Fruit fly (Drosophila melanogaster) S2 (cell line): ENCODE results near the gene CG31029.

Experiments
- CG8478 ChIP-seq: fragments of >200 bp; optimal IDR thresholded peaks from 2 replicates; lab custom pipeline; 2018
- CTCF ChIP-seq, 2 experiments: fragments of >200 bp; optimal IDR thresholded peaks; 2 replicates each; lab custom pipeline; 2018

DNA sequence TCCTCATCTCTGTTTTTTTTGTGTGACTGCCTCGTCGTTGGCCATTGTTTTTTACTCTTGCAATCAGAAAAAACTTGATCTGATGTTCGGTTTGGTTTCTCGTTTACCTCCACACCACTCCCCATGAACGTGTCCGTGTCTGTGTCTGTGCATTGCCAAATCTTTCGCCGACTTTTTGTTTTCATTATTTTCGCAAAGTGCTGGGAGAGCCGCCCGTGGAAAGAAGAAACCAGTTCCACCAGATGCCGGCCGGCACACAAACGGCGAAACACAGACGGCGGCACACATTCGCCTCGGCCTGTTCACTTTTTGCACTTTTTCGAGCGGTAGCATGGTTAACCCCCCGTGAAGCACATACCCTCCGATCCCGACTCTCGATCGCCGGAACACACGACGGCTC, 36.8 kb downstream of the CG31029 start:
- no peak for TF ChIP-seq CG8478 (lab: Kevin White, UChicago)
- no peak for TF ChIP-seq CTCF (optimal IDR thresholded peaks at IDR 0.05; lab: Kevin White, UChicago)
